Fruit fly (Drosophila melanogaster) whole organism, adult: ENCODE data around the gene CG1640.

Experiments
- CG12768 ChIP-seq: fragments of 200-800 bp; sonication (Bioruptor generic); optimal IDR thresholded peaks from 2 replicates; lab custom pipeline; 2017; ENCODE audit warnings: missing biosample characterization, missing genetic modification characterization, mild to moderate bottlenecking, moderate library complexity, missing genetic modification reagents
- CG14711 ChIP-seq: fragments of 200-800 bp; sonication (Bioruptor generic); optimal IDR thresholded peaks from 2 replicates; lab custom pipeline; 2018; ENCODE audit warnings: missing biosample characterization, mild to moderate bottlenecking, missing genetic modification characterization, moderate library complexity
- CG1620 ChIP-seq: fragments of 200-800 bp; sonication (Bioruptor generic); optimal IDR thresholded peaks from 2 replicates; lab custom pipeline; 2016; ENCODE audit warnings: missing biosample characterization, missing genetic modification characterization
- CG33017 ChIP-seq: fragments of 200-800 bp; sonication (Bioruptor generic); optimal IDR thresholded peaks from 2 replicates; lab custom pipeline; 2018; ENCODE audit warnings: missing biosample characterization, mild to moderate bottlenecking, missing genetic modification characterization, moderate library complexity
- CG7045 ChIP-seq: fragments of 200-800 bp; sonication (Bioruptor generic); optimal IDR thresholded peaks from 2 replicates; lab custom pipeline; 2017; ENCODE audit warnings: missing biosample characterization, mild to moderate bottlenecking, missing genetic modification characterization
- CG7101 ChIP-seq: fragments of 200-800 bp; sonication (Bioruptor generic); optimal IDR thresholded peaks from 2 replicates; lab custom pipeline; 2018; ENCODE audit warnings: missing biosample characterization, mild to moderate bottlenecking, missing genetic modification characterization, moderate library complexity
- Hr96 ChIP-seq: fragments of 200-800 bp; sonication (Bioruptor generic); optimal IDR thresholded peaks from 2 replicates; lab custom pipeline; 2016; ENCODE audit warnings: missing biosample characterization, missing genetic modification characterization
- bab1 ChIP-seq: fragments of 200-800 bp; sonication (Bioruptor generic); optimal IDR thresholded peaks from 3 replicates; lab custom pipeline; 2019; ENCODE audit warnings: missing biosample characterization, mild to moderate bottlenecking, missing genetic modification characterization, moderate library complexity
- cic ChIP-seq: fragments of 200-800 bp; sonication (Bioruptor generic); optimal IDR thresholded peaks from 2 replicates; lab custom pipeline; 2017; ENCODE audit warnings: missing biosample characterization, mild to moderate bottlenecking, missing genetic modification characterization, moderate library complexity
- kay ChIP-seq: fragments of 200-800 bp; sonication (Bioruptor generic); peaks from one replicate; lab custom pipeline; 2016; ENCODE audit warnings: missing biosample characterization, missing genetic modification characterization, borderline replicate concordance
- tj ChIP-seq: fragments of 200-800 bp; sonication (Bioruptor generic); optimal IDR thresholded peaks from 3 replicates; lab custom pipeline; 2017; ENCODE audit warnings: missing biosample characterization, mild to moderate bottlenecking, missing genetic modification characterization, moderate library complexity
- toe ChIP-seq: fragments of 200-800 bp; sonication (Bioruptor generic); optimal IDR thresholded peaks from 2 replicates; lab custom pipeline; 2016; ENCODE audit warnings: missing biosample characterization, missing genetic modification characterization

dm6 chrX:13395020-13395419 lies 24.6 kb downstream of the CG1640 start:
- no peak for TF ChIP-seq CG33017 (tag; lab: Kevin White, UChicago)
- no peak for TF ChIP-seq CG7101
- no peak for TF ChIP-seq tj (GFP tag; lab: Kevin White, UChicago)
- no peak for TF ChIP-seq bab1
- no peak for TF ChIP-seq kay (GFP tag; lab: Kevin White, UChicago)
- no peak for TF ChIP-seq CG1620
- TF ChIP-seq CG14711 (tag; lab: Kevin White, UChicago), result no peak
- no peak for TF ChIP-seq cic
- TF ChIP-seq toe, result no peak
- no peak for TF ChIP-seq CG12768 (GFP tag; lab: Kevin White, UChicago)
- TF ChIP-seq Hr96, result no peak
- no peak for TF ChIP-seq CG7045
